Fruit fly (Drosophila melanogaster) whole organism, embryonic: ENCODE measurements around the gene MEP-1.

ENCODE experiments used
- CG10654 ChIP-seq: fragments of 200-800 bp; sonication (Bioruptor generic); optimal IDR thresholded peaks from 2 replicates; lab custom pipeline; 2016; ENCODE audit warnings: missing biosample characterization, missing genetic modification characterization
- CG11504 ChIP-seq: fragments of 200-800 bp; sonication (Bioruptor generic); optimal IDR thresholded peaks from 3 replicates; lab custom pipeline; 2019; ENCODE audit warnings: missing biosample characterization, mild to moderate bottlenecking, missing genetic modification characterization, moderate library complexity
- CG12744 ChIP-seq: fragments of 200-800 bp; sonication (Bioruptor generic); optimal IDR thresholded peaks from 2 replicates; lab custom pipeline; 2016; ENCODE audit warnings: missing biosample characterization, missing genetic modification characterization
- CG1529 ChIP-seq: fragments of 200-800 bp; sonication (Bioruptor generic); optimal IDR thresholded peaks from 3 replicates; lab custom pipeline; 2018; ENCODE audit warnings: missing biosample characterization, missing genetic modification characterization
- CG17361 ChIP-seq: fragments of 200-800 bp; sonication (Bioruptor generic); IDR thresholded peaks from 3 replicates; pipeline ENCODE4 v1.3.6; 2022; ENCODE audit warnings: missing biosample characterization, missing genetic modification characterization
- CG17912 ChIP-seq: fragments of 200-800 bp; sonication (Bioruptor generic); optimal IDR thresholded peaks from 2 replicates; lab custom pipeline; 2018; ENCODE audit warnings: missing biosample characterization, mild to moderate bottlenecking, missing genetic modification characterization
- CG18476 ChIP-seq: fragments of 200-800 bp; sonication (Bioruptor generic); optimal IDR thresholded peaks from 2 replicates; lab custom pipeline; 2016; ENCODE audit warnings: missing biosample characterization, mild to moderate bottlenecking, missing genetic modification characterization
- CG2120 ChIP-seq: fragments of 200-800 bp; sonication (Bioruptor generic); optimal IDR thresholded peaks from 3 replicates; lab custom pipeline; 2016; ENCODE audit warnings: missing biosample characterization, missing genetic modification characterization
- CG31365 ChIP-seq: fragments of 200-800 bp; sonication (Bioruptor generic); optimal IDR thresholded peaks from 2 replicates; lab custom pipeline; 2018; ENCODE audit warnings: missing biosample characterization, mild to moderate bottlenecking, missing genetic modification characterization
- CG32767 ChIP-seq: fragments of 200-800 bp; sonication (Bioruptor generic); IDR thresholded peaks from 2 replicates; pipeline ENCODE4 v1.3.6; 2022; ENCODE audit warnings: missing biosample characterization, missing genetic modification characterization
- CG4820 ChIP-seq: fragments of 200-800 bp; sonication (Bioruptor generic); optimal IDR thresholded peaks from 3 replicates; lab custom pipeline; 2016; ENCODE audit warnings: missing biosample characterization, missing genetic modification characterization
- CG6272 ChIP-seq: fragments of 200-800 bp; sonication (Bioruptor generic); IDR thresholded peaks from 2 replicates; pipeline ENCODE4 v1.3.6; 2022; ENCODE audit warnings: missing biosample characterization, missing genetic modification characterization
- CG6683 ChIP-seq: fragments of 200-800 bp; sonication (Bioruptor generic); optimal IDR thresholded peaks from 2 replicates; lab custom pipeline; 2017; ENCODE audit warnings: missing biosample characterization, mild to moderate bottlenecking, missing genetic modification characterization, missing genetic modification reagents
- CG6765 ChIP-seq: fragments of 200-800 bp; sonication (Bioruptor generic); optimal IDR thresholded peaks from 3 replicates; lab custom pipeline; 2017; ENCODE audit warnings: missing biosample characterization, mild to moderate bottlenecking, missing genetic modification characterization
- CG7963 ChIP-seq: fragments of 200-800 bp; sonication (Bioruptor generic); IDR thresholded peaks from 3 replicates; pipeline ENCODE4 v1.3.6; 2022; ENCODE audit warnings: missing biosample characterization, missing genetic modification characterization; ENCODE audit not compliant: partially characterized antibody
- CG8359 ChIP-seq: fragments of 200-800 bp; sonication (Bioruptor generic); optimal IDR thresholded peaks from 2 replicates; lab custom pipeline; 2017; ENCODE audit warnings: missing biosample characterization, mild to moderate bottlenecking, missing genetic modification characterization, borderline replicate concordance
- CG9932 ChIP-seq: fragments of 200-800 bp; sonication (Bioruptor generic); IDR thresholded peaks from 2 replicates; pipeline ENCODE4 v1.3.6; 2022; ENCODE audit warnings: missing biosample characterization, missing genetic modification characterization
- CHES-1-like ChIP-seq: fragments of 200-800 bp; sonication (Bioruptor generic); optimal IDR thresholded peaks from 2 replicates; lab custom pipeline; 2016; ENCODE audit warnings: missing biosample characterization, missing genetic modification characterization
- Dad ChIP-seq: fragments of 200-800 bp; sonication (Bioruptor generic); optimal IDR thresholded peaks from 3 replicates; lab custom pipeline; 2016; ENCODE audit warnings: missing biosample characterization, missing genetic modification characterization
- Dll ChIP-seq: fragments of 200-800 bp; sonication (Bioruptor generic); IDR thresholded peaks from 4 replicates; pipeline ENCODE4 v1.3.6; 2022; ENCODE audit warnings: missing biosample characterization, missing genetic modification characterization; ENCODE audit not compliant: partially characterized antibody
- HLHmδ ChIP-seq: fragments of 200-800 bp; sonication (Bioruptor generic); optimal IDR thresholded peaks from 2 replicates; lab custom pipeline; 2018; ENCODE audit warnings: missing biosample characterization, mild to moderate bottlenecking, missing genetic modification characterization, moderate library complexity
- Hr78 ChIP-seq, 2 experiments: fragments of 200-800 bp in 1 of 2; fragments of >200 bp in 1 of 2; sonication (Bioruptor generic) in 1 of 2; optimal IDR thresholded peaks; 2 replicates each; lab custom pipeline; 2017 to 2019; ENCODE audit warnings: missing biosample characterization in 2 of 2, missing genetic modification characterization in 2 of 2, mild to moderate bottlenecking in 1 of 2, moderate library complexity in 1 of 2
- Mad ChIP-seq: fragments of 200-800 bp; sonication (Bioruptor generic); optimal IDR thresholded peaks from 2 replicates; lab custom pipeline; 2016; ENCODE audit warnings: missing biosample characterization, missing genetic modification characterization
- Mrtf ChIP-seq: fragments of 200-800 bp; sonication (Bioruptor generic); IDR thresholded peaks from 3 replicates; pipeline ENCODE4 v1.3.6; 2022; ENCODE audit warnings: missing biosample characterization, missing genetic modification characterization
- Oaz ChIP-seq: fragments of 200-800 bp; sonication (Bioruptor generic); IDR thresholded peaks from 2 replicates; pipeline ENCODE4 v1.3.6; 2022; ENCODE audit warnings: missing biosample characterization, missing genetic modification characterization
- Oli ChIP-seq: fragments of 200-800 bp; sonication (Bioruptor generic); optimal IDR thresholded peaks from 2 replicates; lab custom pipeline; 2018; ENCODE audit warnings: missing biosample characterization, mild to moderate bottlenecking, missing genetic modification characterization, moderate library complexity
- Optix ChIP-seq: fragments of 200-800 bp; sonication (Bioruptor generic); IDR thresholded peaks from 3 replicates; pipeline ENCODE4 v1.3.6; 2022; ENCODE audit warnings: missing biosample characterization, missing genetic modification characterization
- Xbp1 ChIP-seq: fragments of 200-800 bp; sonication (Bioruptor generic); optimal IDR thresholded peaks from 3 replicates; lab custom pipeline; 2016; ENCODE audit warnings: missing biosample characterization, mild to moderate bottlenecking, missing genetic modification characterization
- aop ChIP-seq: fragments of 200-800 bp; sonication (Bioruptor generic); IDR thresholded peaks from 2 replicates; pipeline ENCODE4 v1.3.6; 2022; ENCODE audit warnings: missing biosample characterization, missing genetic modification characterization
- br ChIP-seq: fragments of >200 bp; optimal IDR thresholded peaks from 2 replicates; lab custom pipeline; 2017
- cad ChIP-seq: fragments of >200 bp; optimal IDR thresholded peaks from 2 replicates; lab custom pipeline; 2017; ENCODE audit warnings: missing biosample characterization, missing genetic modification characterization
- cato ChIP-seq: fragments of 200-800 bp; sonication (Bioruptor generic); optimal IDR thresholded peaks from 2 replicates; lab custom pipeline; 2016; ENCODE audit warnings: missing biosample characterization, missing genetic modification characterization, borderline replicate concordance
- disco-r ChIP-seq: fragments of 200-800 bp; sonication (Bioruptor generic); optimal IDR thresholded peaks from 2 replicates; lab custom pipeline; 2016; ENCODE audit warnings: missing biosample characterization, missing genetic modification characterization
- dmrt11E ChIP-seq: fragments of 200-800 bp; sonication (Bioruptor generic); optimal IDR thresholded peaks from 3 replicates; lab custom pipeline; 2018; ENCODE audit warnings: missing biosample characterization, mild to moderate bottlenecking, missing genetic modification characterization, moderate library complexity
- dmrt99B ChIP-seq: fragments of 200-800 bp; sonication (Bioruptor generic); optimal IDR thresholded peaks from 2 replicates; lab custom pipeline; 2018; ENCODE audit warnings: missing biosample characterization, mild to moderate bottlenecking, missing genetic modification characterization, moderate library complexity
- fru ChIP-seq: fragments of >200 bp; optimal IDR thresholded peaks from 2 replicates; lab custom pipeline; 2017
- gfzf ChIP-seq: fragments of 200-800 bp; sonication (Bioruptor generic); optimal IDR thresholded peaks from 2 replicates; lab custom pipeline; 2016; ENCODE audit warnings: missing biosample characterization, mild to moderate bottlenecking, missing genetic modification characterization, moderate library complexity
- h ChIP-seq: fragments of >200 bp; optimal IDR thresholded peaks from 2 replicates; lab custom pipeline; 2017
- hb ChIP-seq: fragments of 200-800 bp; sonication (Bioruptor generic); IDR thresholded peaks from 3 replicates; pipeline ENCODE4 v1.3.6; 2022; ENCODE audit warnings: missing biosample characterization, missing genetic modification characterization; ENCODE audit not compliant: partially characterized antibody
- ind ChIP-seq: fragments of 200-800 bp; sonication (Bioruptor generic); optimal IDR thresholded peaks from 3 replicates; lab custom pipeline; 2016; ENCODE audit warnings: missing biosample characterization, missing genetic modification characterization
- otp ChIP-seq: fragments of 200-800 bp; sonication (Bioruptor generic); IDR thresholded peaks from 3 replicates; pipeline ENCODE4, ENCODE4 v1.3.6; 2022; ENCODE audit warnings: missing biosample characterization, missing genetic modification characterization
- phol ChIP-seq: fragments of 200-800 bp; sonication (Bioruptor generic); optimal IDR thresholded peaks from 3 replicates; lab custom pipeline; 2018; ENCODE audit warnings: missing biosample characterization, mild to moderate bottlenecking, missing genetic modification characterization, moderate library complexity
- shn ChIP-seq: fragments of 200-800 bp; sonication (Bioruptor generic); optimal IDR thresholded peaks from 3 replicates; lab custom pipeline; 2016; ENCODE audit warnings: missing biosample characterization, missing genetic modification characterization
- stwl ChIP-seq: fragments of 200-800 bp; sonication (Bioruptor generic); optimal IDR thresholded peaks from 3 replicates; lab custom pipeline; 2018; ENCODE audit warnings: missing biosample characterization, mild to moderate bottlenecking, missing genetic modification characterization, moderate library complexity
- tap ChIP-seq: fragments of 200-800 bp; optimal IDR thresholded peaks from 3 replicates; lab custom pipeline; 2019; ENCODE audit warnings: missing biosample characterization, mild to moderate bottlenecking, missing genetic modification characterization, moderate library complexity
- trh ChIP-seq: fragments of 200-800 bp; sonication (Bioruptor generic); optimal IDR thresholded peaks from 2 replicates; lab custom pipeline; 2016; ENCODE audit warnings: missing biosample characterization, missing genetic modification characterization
- vnd ChIP-seq: fragments of 200-800 bp; sonication (Bioruptor generic); IDR thresholded peaks from 3 replicates; pipeline ENCODE4 v1.3.6; 2022; ENCODE audit warnings: missing biosample characterization, missing genetic modification characterization; ENCODE audit not compliant: partially characterized antibody
- zfh1 ChIP-seq: fragments of 200-800 bp; sonication (Bioruptor generic); IDR thresholded peaks from 3 replicates; pipeline ENCODE4 v1.3.6; 2022; ENCODE audit warnings: missing biosample characterization, missing genetic modification characterization
- zfh2 ChIP-seq: fragments of 200-800 bp; sonication (Bioruptor generic); optimal IDR thresholded peaks from 2 replicates; lab custom pipeline; 2016; ENCODE audit warnings: missing biosample characterization, missing genetic modification characterization

Gene MEP-1

DNA sequence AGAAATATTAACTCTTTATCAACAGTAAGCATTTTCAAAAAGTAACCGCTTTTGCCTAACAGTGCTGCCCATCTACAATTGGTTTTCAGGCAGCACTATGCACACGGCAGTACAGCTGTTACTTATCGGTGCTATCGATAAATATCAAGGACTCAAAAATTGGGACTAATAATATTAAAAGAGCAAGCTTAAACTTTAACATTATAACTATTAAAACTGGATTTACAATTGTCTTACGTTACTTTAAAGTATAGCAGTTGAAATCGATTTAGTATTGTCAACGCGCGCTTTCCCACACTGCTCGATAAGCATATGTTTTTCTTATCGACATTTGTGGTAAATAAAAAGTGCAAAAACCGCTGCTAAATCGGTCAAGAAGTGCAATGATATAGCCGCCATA is at the start of gene MEP-1, which contains the start of gene CG42245 (continued):
- TF ChIP-seq CG9932 (peak; percentile 20; the same call in 1 of the 2 replicates), CG10654 (GFP tag; lab: Kevin White, UChicago) (peak; percentile 53), Mad (GFP tag; lab: Kevin White, UChicago) (peak; percentile 54), aop (GFP tag; lab: Robert Waterston, UW) (no peak), shn (GFP tag; lab: Kevin White, UChicago) (peak; percentile 25), h (no peak), CG8359 (no peak), CG32767 (GFP tag; lab: Robert Waterston, UW) (no peak), CG31365 (tag; lab: Kevin White, UChicago) (no peak), CG17912 (GFP tag; lab: Kevin White, UChicago) (no peak), otp (0 out of 3 replicates have a peak, but pooled peaks have one; percentile 44), dmrt11E (tag; lab: Kevin White, UChicago) (peak; percentile 38), vnd (GFP tag; lab: Robert Waterston, UW) (peak; percentile 48; the same call in 1 of the 3 replicates), cad (GFP tag; lab: Kevin White, UChicago) (no peak), CG12744 (GFP tag; lab: Kevin White, UChicago) (peak; percentile 7), Dll (peak; percentile 75; the same call in 3 of the 4 replicates), CG6765 (GFP tag; lab: Kevin White, UChicago) (no peak), Oli (tag; lab: Kevin White, UChicago) (peak; percentile 43), CG6272 (GFP tag; lab: Robert Waterston, UW) (no peak), hb (GFP tag; lab: Robert Waterston, UW) (0 out of 3 replicates have a peak, but pooled peaks have one; percentile 50), CHES-1-like (GFP tag; lab: Kevin White, UChicago) (peak; percentile 41), ind (GFP tag; lab: Kevin White, UChicago) (peak; percentile 53), Mrtf (GFP tag; lab: Robert Waterston, UW) (no peak), CG17361 (GFP tag; lab: Robert Waterston, UW) (peak; percentile 49; the same call in 1 of the 3 replicates), fru (lab: Kevin White, UChicago) (no peak), dmrt99B (tag; lab: Kevin White, UChicago) (peak; percentile 3), disco-r (no peak), HLHmδ (no peak), CG2120 (GFP tag; lab: Kevin White, UChicago) (peak; percentile 73), CG6683 (GFP tag; lab: Kevin White, UChicago) (no peak), Optix (GFP tag; lab: Robert Waterston, UW) (no peak), stwl (tag; lab: Kevin White, UChicago) (peak; percentile 95), CG7963 (GFP tag; lab: Robert Waterston, UW) (0 out of 3 replicates have a peak, but pooled peaks have one; percentile 14), gfzf (peak; percentile 15), zfh2 (peak; percentile 33), Xbp1 (peak; percentile 57), Oaz (GFP tag; lab: Robert Waterston, UW) (no peak), CG4820 (GFP tag; lab: Kevin White, UChicago) (peak; percentile 41), br (lab: Kevin White, UChicago) (no peak), phol (tag; lab: Kevin White, UChicago) (peak; percentile 55), zfh1 (GFP tag; lab: Robert Waterston, UW) (peak; percentile 36; the same call in 1 of the 3 replicates), Hr78 (GFP tag; optimal IDR thresholded peaks at IDR 0.05; lab: Kevin White, UChicago) (no peak), CG11504 (tag; lab: Kevin White, UChicago) (peak; percentile 66), cato (GFP tag; lab: Kevin White, UChicago) (peak; percentile 23), tap (tag; lab: Kevin White, UChicago) (peak; percentile 13), CG18476 (GFP tag; lab: Kevin White, UChicago) (peak; percentile 42), CG1529 (peak; percentile 24), Dad (GFP tag; lab: Kevin White, UChicago) (peak; percentile 57), trh (no peak)
